Worm (Caenorhabditis elegans) whole organism, L4 larva: ENCODE measurements around the gene glb-24.

ENCODE experiments used
- D1046.2 ChIP-seq: fragments of 200-800 bp; sonication (Bioruptor generic); IDR thresholded peaks from 2 replicates; pipeline ENCODE4 v1.3.6; 2022; ENCODE audit warnings: missing genetic modification characterization, missing compliant biosample characterization
- F10B5.3 ChIP-seq: sonication (generic microtip); optimal IDR thresholded peaks from 2 replicates; lab custom pipeline; 2016; ENCODE audit warnings: mild to moderate bottlenecking, missing genetic modification characterization, missing compliant biosample characterization
- F37D6.2 ChIP-seq: sonication (generic microtip); optimal IDR thresholded peaks from 2 replicates; lab custom pipeline; 2016; ENCODE audit warnings: mild to moderate bottlenecking, missing genetic modification characterization, missing compliant biosample characterization
- F49E8.2 ChIP-seq: sonication (generic microtip); optimal IDR thresholded peaks from 2 replicates; lab custom pipeline; 2016; ENCODE audit warnings: missing compliant biosample characterization, mild to moderate bottlenecking, missing genetic modification characterization, borderline replicate concordance
- R02D3.7 ChIP-seq: fragments of 150-350 bp; sonication (generic microtip); optimal IDR thresholded peaks from 3 replicates; lab custom pipeline; 2014; ENCODE audit warnings: missing biosample characterization, missing genetic modification characterization
- Y105C5A.15 ChIP-seq: fragments of 200-800 bp; sonication (Bioruptor generic); IDR thresholded peaks from 2 replicates; pipeline ENCODE4 v1.3.6; 2022; ENCODE audit warnings: missing genetic modification characterization, missing compliant biosample characterization
- Y5F2A.4 ChIP-seq: fragments of 200-800 bp; sonication (Bioruptor generic); optimal IDR thresholded peaks from 2 replicates; lab custom pipeline; 2018; ENCODE audit warnings: mild to moderate bottlenecking, missing genetic modification characterization, missing compliant biosample characterization
- aha-1 ChIP-seq: fragments of 150-350 bp; peaks from one replicate; lab custom pipeline; 2014; ENCODE audit warnings: missing biosample characterization, missing genetic modification characterization
- attf-4 ChIP-seq: sonication (generic microtip); optimal IDR thresholded peaks from 3 replicates; lab custom pipeline; 2017; ENCODE audit warnings: missing biosample characterization, missing genetic modification characterization
- ceh-82 ChIP-seq: sonication (generic microtip); optimal IDR thresholded peaks from 2 replicates; lab custom pipeline; 2017; ENCODE audit warnings: missing biosample characterization, missing genetic modification characterization
- ctbp-1 ChIP-seq: fragments of 200-800 bp; sonication (Bioruptor generic); IDR thresholded peaks from 2 replicates; pipeline ENCODE4 v1.3.6; 2022; ENCODE audit warnings: missing genetic modification reagents, missing genetic modification characterization, missing compliant biosample characterization
- daf-16 ChIP-seq, 3 experiments: sonication (generic microtip); optimal IDR thresholded peaks; 2 replicates each; lab custom pipeline; 2016 to 2017; ENCODE audit warnings: missing genetic modification characterization in 3 of 3, missing genetic modification reagents in 3 of 3, mild to moderate bottlenecking in 2 of 3, missing compliant biosample characterization in 2 of 3, missing biosample characterization in 1 of 3, moderate library complexity in 1 of 3
- dmd-8 ChIP-seq: fragments of 200-800 bp; sonication (Bioruptor generic); IDR thresholded peaks from 2 replicates; pipeline ENCODE4 v1.3.6; 2022; ENCODE audit warnings: missing genetic modification characterization, missing compliant biosample characterization
- dmd-9 ChIP-seq: fragments of 200-800 bp; sonication (Bioruptor generic); IDR thresholded peaks from 2 replicates; pipeline ENCODE4 v1.3.6; 2022; ENCODE audit warnings: missing genetic modification reagents, missing genetic modification characterization, missing compliant biosample characterization
- dve-1 ChIP-seq: sonication (generic microtip); optimal IDR thresholded peaks from 2 replicates; lab custom pipeline; 2017; ENCODE audit warnings: antibody characterized with exemption, mild to moderate bottlenecking, missing genetic modification characterization, missing compliant biosample characterization; ENCODE audit not compliant: insufficient read depth
- hlh-11 ChIP-seq: fragments of 200-800 bp; sonication (Bioruptor generic); optimal IDR thresholded peaks from 2 replicates; lab custom pipeline; 2018; ENCODE audit warnings: mild to moderate bottlenecking, missing genetic modification characterization, missing compliant biosample characterization
- hlh-30 ChIP-seq: sonication (generic microtip); optimal IDR thresholded peaks from 2 replicates; lab custom pipeline; 2017; ENCODE audit warnings: antibody characterized with exemption, mild to moderate bottlenecking, missing genetic modification characterization, missing compliant biosample characterization; ENCODE audit not compliant: insufficient read depth
- lin-15B ChIP-seq: fragments of 150-350 bp; sonication (generic microtip); optimal IDR thresholded peaks from 3 replicates; lab custom pipeline; 2014; ENCODE audit warnings: missing biosample characterization, missing genetic modification characterization
- lin-29 ChIP-seq: fragments of 200-800 bp; sonication (Bioruptor generic); IDR thresholded peaks from 2 replicates; pipeline ENCODE4 v1.3.6; 2022; ENCODE audit warnings: missing genetic modification reagents, missing genetic modification characterization, missing compliant biosample characterization
- lin-38 ChIP-seq: fragments of 200-800 bp; sonication (Bioruptor generic); IDR thresholded peaks from 2 replicates; pipeline ENCODE4 v1.3.6; 2022; ENCODE audit warnings: missing genetic modification reagents, missing genetic modification characterization, missing compliant biosample characterization
- lin-39 ChIP-seq: fragments of 150-350 bp; optimal IDR thresholded peaks from 2 replicates; lab custom pipeline; 2014; ENCODE audit warnings: missing biosample characterization, missing genetic modification reagents, missing genetic modification characterization
- lir-3 ChIP-seq: sonication (generic microtip); optimal IDR thresholded peaks from 2 replicates; lab custom pipeline; 2016; ENCODE audit warnings: mild to moderate bottlenecking, missing genetic modification characterization, missing compliant biosample characterization
- madf-5 ChIP-seq, 2 experiments: fragments of 200-800 bp; sonication (Bioruptor generic); IDR thresholded peaks; 2 replicates each; pipeline ENCODE4 v1.3.6; 2022; ENCODE audit warnings: missing compliant biosample characterization in 2 of 2, missing genetic modification characterization in 2 of 2
- mdl-1 ChIP-seq, 2 experiments: fragments of 150-350 bp in 1 of 2; sonication (generic microtip) in 1 of 2; optimal IDR thresholded peaks; 2 replicates each; lab custom pipeline; 2014 to 2017; ENCODE audit warnings: missing biosample characterization in 2 of 2, missing genetic modification characterization in 2 of 2
- mxl-3 ChIP-seq: fragments of 200-800 bp; sonication (Bioruptor generic); optimal IDR thresholded peaks from 2 replicates; lab custom pipeline; 2018; ENCODE audit warnings: mild to moderate bottlenecking, missing genetic modification characterization, missing compliant biosample characterization
- nhr-102 ChIP-seq: sonication (generic microtip); optimal IDR thresholded peaks from 2 replicates; lab custom pipeline; 2016; ENCODE audit warnings: mild to moderate bottlenecking, missing genetic modification characterization, moderate library complexity, missing compliant biosample characterization
- nhr-11 ChIP-seq: fragments of 150-350 bp; optimal IDR thresholded peaks from 2 replicates; lab custom pipeline; 2014; ENCODE audit warnings: missing biosample characterization, missing genetic modification characterization
- nhr-111 ChIP-seq: fragments of 200-800 bp; sonication (Bioruptor generic); optimal IDR thresholded peaks from 2 replicates; lab custom pipeline; 2018; ENCODE audit warnings: mild to moderate bottlenecking, missing genetic modification characterization, missing compliant biosample characterization
- nhr-28 ChIP-seq: fragments of 150-350 bp; optimal IDR thresholded peaks from 2 replicates; lab custom pipeline; 2014; ENCODE audit warnings: missing biosample characterization, missing genetic modification characterization
- nhr-48 ChIP-seq: sonication (generic microtip); optimal IDR thresholded peaks from 2 replicates; lab custom pipeline; 2016; ENCODE audit warnings: mild to moderate bottlenecking, missing genetic modification characterization, missing compliant biosample characterization
- nhr-6 ChIP-seq: fragments of 150-350 bp; optimal IDR thresholded peaks from 2 replicates; lab custom pipeline; 2014; ENCODE audit warnings: missing biosample characterization, missing genetic modification characterization
- pha-4 ChIP-seq, 2 experiments: fragments of 150-350 bp in 1 of 2; fragments of 200-800 bp in 1 of 2; sonication (Bioruptor generic) in 1 of 2; IDR thresholded peaks in 1 of 2; optimal IDR thresholded peaks in 1 of 2; 2 replicates each; pipeline versions ENCODE4 v1.3.6 to Lab custom; 2014 to 2022; ENCODE audit warnings: missing genetic modification characterization in 2 of 2, missing genetic modification reagents in 2 of 2, missing biosample characterization in 1 of 2, missing compliant biosample characterization in 1 of 2
- php-3 ChIP-seq: fragments of 200-800 bp; sonication (Bioruptor generic); IDR thresholded peaks from 2 replicates; pipeline ENCODE4 v1.3.6; 2022; ENCODE audit warnings: missing genetic modification reagents, missing genetic modification characterization, missing compliant biosample characterization
- pqm-1 ChIP-seq: sonication (generic microtip); optimal IDR thresholded peaks from 2 replicates; lab custom pipeline; 2017; ENCODE audit warnings: missing biosample characterization, missing genetic modification characterization
- sdz-12 ChIP-seq: fragments of 200-800 bp; sonication (Bioruptor generic); optimal IDR thresholded peaks from 2 replicates; lab custom pipeline; 2018; ENCODE audit warnings: mild to moderate bottlenecking, missing genetic modification characterization, missing compliant biosample characterization
- skn-1 ChIP-seq: fragments of 150-350 bp; optimal IDR thresholded peaks from 2 replicates; lab custom pipeline; 2014; ENCODE audit warnings: missing biosample characterization, missing genetic modification characterization
- snpc-1.2 ChIP-seq: fragments of 200-800 bp; sonication (Bioruptor generic); IDR thresholded peaks from 2 replicates; pipeline ENCODE4 v1.3.6; 2022; ENCODE audit warnings: missing genetic modification reagents, missing genetic modification characterization, missing compliant biosample characterization
- unc-62 ChIP-seq, 3 experiments: fragments of 150-350 bp in 1 of 3; sonication (generic microtip); optimal IDR thresholded peaks in 2 of 3; peaks in 1 of 3; 1 replicate in 1 of 3; 2 replicates in 2 of 3; lab custom pipeline; 2014 to 2017; ENCODE audit warnings: missing biosample characterization in 3 of 3, missing genetic modification characterization in 3 of 3, missing genetic modification reagents in 3 of 3, missing genotype in 1 of 3
- zfp-3 ChIP-seq: fragments of 200-800 bp; sonication (Bioruptor generic); conservative IDR thresholded peaks from 2 replicates; pipeline ENCODE4 v1.3.6; 2022; ENCODE audit warnings: missing genetic modification reagents, missing genetic modification characterization, missing compliant biosample characterization
- zip-11 ChIP-seq: fragments of 200-800 bp; sonication (Bioruptor generic); IDR thresholded peaks from 2 replicates; pipeline ENCODE4 v1.3.6; 2022; ENCODE audit warnings: missing genetic modification characterization, missing compliant biosample characterization

The glb-24 gene

ce11 chrV:12933654-12934053 is 47.9 kb upstream of the glb-24 start (continued):
- no peak for TF ChIP-seq daf-16 (GFP tag; optimal IDR thresholded peaks at IDR 0.05; lab: Kevin White, UChicago)
- peak; percentile 78 for TF ChIP-seq daf-16 (tag; optimal IDR thresholded peaks at IDR 0.05; lab: Kevin White, UChicago)
- TF ChIP-seq F49E8.2 (tag; lab: Kevin White, UChicago), result no peak

DNA sequence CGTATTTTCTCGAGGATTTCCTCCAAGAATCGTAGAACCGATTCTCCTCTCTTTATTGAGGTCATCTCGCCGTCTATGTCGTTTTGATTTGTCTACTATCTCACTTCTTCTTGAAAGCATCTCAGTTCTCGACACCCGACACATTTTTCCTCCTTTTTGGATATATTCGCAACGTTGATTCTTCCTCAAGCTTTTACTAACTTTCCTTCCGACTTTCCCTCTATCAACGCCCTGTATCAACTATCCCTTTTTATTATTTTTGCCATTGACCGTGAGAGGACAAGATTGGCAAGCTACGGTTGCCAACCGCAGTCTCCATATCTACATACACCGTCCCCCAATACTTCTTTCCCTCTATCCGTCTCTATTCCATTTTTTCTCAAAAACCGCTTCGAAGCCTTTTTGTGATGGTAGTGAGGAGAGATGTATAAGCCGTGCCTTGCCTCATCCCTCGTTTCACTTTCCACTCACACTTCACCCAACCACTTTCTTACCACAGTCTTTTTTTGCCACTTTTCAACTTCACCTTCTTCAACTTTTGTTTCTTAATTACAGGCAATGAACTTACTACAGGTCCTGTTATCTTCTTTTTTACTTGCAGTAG is 43.3 kb upstream of the glb-24 start, which contains the start of gene T16G1.2:
Gene T16G1.2, plus strand, starts transcription at position 554 of the 604 bp plus-strand sequence.
- TF ChIP-seq unc-62 (GFP tag; optimal IDR thresholded peaks at IDR 0.05 in 1 of 2; lab: Kevin White, UChicago) (peak in 1 of 2 experiments; percentile 11), unc-62 (tag; optimal IDR thresholded peaks at IDR 0.05; lab: Kevin White, UChicago) (no peak), madf-5 (GFP tag; IDR thresholded peaks at IDR 0.05; lab: Robert Waterston, UW) (no peak)

DNA sequence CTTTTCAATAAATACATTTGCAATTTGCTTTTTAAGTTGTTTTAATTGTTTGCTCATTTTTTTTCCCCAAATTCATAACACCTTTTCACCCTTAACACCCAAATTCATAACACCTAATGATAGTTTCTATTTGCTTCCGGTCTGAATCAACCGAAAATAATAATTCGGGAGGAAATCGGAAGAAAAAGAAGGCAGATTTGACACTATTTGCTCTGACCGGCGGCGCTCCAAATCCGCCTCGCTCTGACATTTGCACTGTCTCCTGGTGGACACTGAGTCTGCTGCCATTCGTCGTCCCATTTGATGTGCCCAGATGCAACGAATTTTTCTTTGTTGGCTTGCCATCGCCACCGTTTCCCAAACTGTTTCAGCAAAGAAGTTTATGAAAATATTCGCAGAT is 38.4 kb upstream of the glb-24 start, which contains the start of gene pqn-67:
Gene pqn-67, plus strand, starts transcription at position 301 of the 400 bp plus-strand sequence.
- TF ChIP-seq ctbp-1 (GFP tag; lab: Robert Waterston, UW) (no peak), dmd-8 (GFP tag; lab: Robert Waterston, UW) (0 out of 2 replicates have a peak, but pooled peaks have one; percentile 29), zfp-3 (GFP tag; lab: Robert Waterston, UW) (0 out of 2 replicates have a peak, but pooled peaks have one; percentile 17)

- TF ChIP-seq nhr-111 (GFP tag; lab: Kevin White, UChicago) (no peak), zip-11 (no peak), nhr-28 (tag; lab: Kevin White, UChicago) (peak; percentile 64), lin-38 (no peak), nhr-11 (no peak), snpc-1.2 (GFP tag; lab: Robert Waterston, UW) (no peak), daf-16 (GFP tag; optimal IDR thresholded peaks at IDR 0.05; lab: Kevin White, UChicago) (no peak), daf-16 (tag; optimal IDR thresholded peaks at IDR 0.05; lab: Kevin White, UChicago) (peak; percentile 36), aha-1 (tag; lab: Kevin White, UChicago) (peak; percentile 61), Y5F2A.4 (no peak), lir-3 (tag; lab: Kevin White, UChicago) (no peak), nhr-6 (tag; lab: Kevin White, UChicago) (peak; percentile 6), hlh-11 (no peak), lin-15B (tag; lab: Kevin White, UChicago) (no peak), dmd-9 (GFP tag; lab: Robert Waterston, UW) (no peak), pha-4 (GFP tag; IDR thresholded peaks at IDR 0.05; lab: Robert Waterston, UW) (no peak), pha-4 (tag; optimal IDR thresholded peaks at IDR 0.05; lab: Kevin White, UChicago) (no peak), sdz-12 (no peak)
These were observed 36.5 kb upstream of the glb-24 start, which contains the start of gene dhrs-4 for ce11 chrV:12922308-12922707. Gene dhrs-4 (plus strand): TSS chrV:12922608.

- TF ChIP-seq nhr-111 (GFP tag; lab: Kevin White, UChicago) (no peak), Y5F2A.4 (no peak), mdl-1 (tag; optimal IDR thresholded peaks at IDR 0.05; lab: Kevin White, UChicago) (no peak), dve-1 (tag; lab: Kevin White, UChicago) (peak; percentile 61), D1046.2 (GFP tag; lab: Robert Waterston, UW) (no peak), F10B5.3 (no peak), lin-39 (no peak), attf-4 (tag; lab: Kevin White, UChicago) (no peak), R02D3.7 (tag; lab: Kevin White, UChicago) (no peak), hlh-30 (peak; percentile 54), madf-5 (GFP tag; IDR thresholded peaks at IDR 0.05; lab: Robert Waterston, UW) (no peak), nhr-102 (tag; lab: Kevin White, UChicago) (no peak), unc-62 (GFP tag; optimal IDR thresholded peaks at IDR 0.05 in 1 of 2; lab: Kevin White, UChicago) (peak in 1 of 2 experiments; percentile 63), unc-62 (tag; optimal IDR thresholded peaks at IDR 0.05; lab: Kevin White, UChicago) (no peak), lin-29 (GFP tag; lab: Robert Waterston, UW) (no peak), nhr-48 (tag; lab: Kevin White, UChicago) (no peak), php-3 (GFP tag; lab: Robert Waterston, UW) (peak; percentile 52; the same call in 1 of the 2 replicates), hlh-11 (peak; percentile 76), F37D6.2 (tag; lab: Kevin White, UChicago) (no peak), mxl-3 (GFP tag; lab: Kevin White, UChicago) (peak; percentile 37), pqm-1 (tag; lab: Kevin White, UChicago) (peak; percentile 76), ceh-82 (tag; lab: Kevin White, UChicago) (no peak), skn-1 (no peak), nhr-28 (tag; lab: Kevin White, UChicago) (peak; percentile 87), Y105C5A.15 (no peak)
These were observed 35.9 kb upstream of the glb-24 start for ce11 chrV:12921680-12922079.
